Worm (Caenorhabditis elegans): ENCODE data around the gene F33H1.4.

The F33H1.4 gene

ce11 chrII:10203067-10203466 lies 28.6 kb downstream of the F33H1.4 start:
- TF ChIP-seq B0310.2 (tag; optimal IDR thresholded peaks at IDR 0.05), result no peak

- TF ChIP-seq F13C5.2 (tag; optimal IDR thresholded peaks at IDR 0.05) (no peak), aly-1 (tag; optimal IDR thresholded peaks at IDR 0.05) (no peak), sea-1 (GFP tag; conservative IDR thresholded peaks at IDR 0.05) (no peak), tra-4 (tag; optimal IDR thresholded peaks at IDR 0.05) (no peak), tbx-37 (GFP tag; conservative IDR thresholded peaks at IDR 0.05) (no peak), B0310.2 (tag; optimal IDR thresholded peaks at IDR 0.05) (no peak), tbx-11 (GFP tag; IDR thresholded peaks at IDR 0.05) (no peak), flt-1 (GFP tag; IDR thresholded peaks at IDR 0.05) (no peak), ama-1 (optimal IDR thresholded peaks at IDR 0.05) (no peak), ceh-13 (GFP tag; optimal IDR thresholded peaks at IDR 0.05) (no peak), hmg-4 (GFP tag; optimal IDR thresholded peaks at IDR 0.05) (no peak), ets-7 (tag; optimal IDR thresholded peaks at IDR 0.05) (no peak), hnd-1 (tag; optimal IDR thresholded peaks at IDR 0.05) (no peak)
Measured at ce11 chrII:10203765-10204164, 29.3 kb downstream of the F33H1.4 start.

- TF ChIP-seq ama-1 (optimal IDR thresholded peaks at IDR 0.05) (no peak), tra-4 (tag; optimal IDR thresholded peaks at IDR 0.05) (no peak), scrt-1 (GFP tag; IDR thresholded peaks at IDR 0.05) (no peak), tbx-37 (GFP tag; conservative IDR thresholded peaks at IDR 0.05) (no peak), ceh-13 (GFP tag; optimal IDR thresholded peaks at IDR 0.05) (no peak), pes-1 (GFP tag; IDR thresholded peaks at IDR 0.05) (no peak), aly-1 (tag; optimal IDR thresholded peaks at IDR 0.05) (no peak)
Measured at ce11 chrII:10204428-10205049, 30.1 kb downstream of the F33H1.4 start.

- TF ChIP-seq ets-7 (tag; optimal IDR thresholded peaks at IDR 0.05), result no peak
- no peak for TF ChIP-seq tbx-37 (GFP tag; conservative IDR thresholded peaks at IDR 0.05)
- no peak for TF ChIP-seq scrt-1 (GFP tag; IDR thresholded peaks at IDR 0.05)
- no peak for TF ChIP-seq tbx-11 (GFP tag; IDR thresholded peaks at IDR 0.05)
- TF ChIP-seq pes-1 (GFP tag; IDR thresholded peaks at IDR 0.05), result no peak
- TF ChIP-seq ceh-13 (GFP tag; optimal IDR thresholded peaks at IDR 0.05), result no peak
- no peak for TF ChIP-seq hmg-4 (GFP tag; optimal IDR thresholded peaks at IDR 0.05)
- no peak for TF ChIP-seq hnd-1 (tag; optimal IDR thresholded peaks at IDR 0.05)
- TF ChIP-seq F13C5.2 (tag; optimal IDR thresholded peaks at IDR 0.05), result no peak
- TF ChIP-seq B0310.2 (tag; optimal IDR thresholded peaks at IDR 0.05), result no peak
- TF ChIP-seq tra-4 (tag; optimal IDR thresholded peaks at IDR 0.05), result no peak
- TF ChIP-seq ceh-36 (tag; optimal IDR thresholded peaks at IDR 0.05), result no peak
- TF ChIP-seq flt-1 (GFP tag; IDR thresholded peaks at IDR 0.05), result no peak
- TF ChIP-seq aly-1 (tag; optimal IDR thresholded peaks at IDR 0.05), result no peak
- TF ChIP-seq hmbx-1 (tag; optimal IDR thresholded peaks at IDR 0.05), result no peak
- TF ChIP-seq ama-1 (optimal IDR thresholded peaks at IDR 0.05), result no peak
Measured at ce11 chrII:10206425-10206824, 32.0 kb downstream of the F33H1.4 start, which contains the start of gene T01E8.1. Gene T01E8.1, plus strand, starts transcription at chrII:10206725.

- TF ChIP-seq hmg-4 (GFP tag; optimal IDR thresholded peaks at IDR 0.05), result no peak
- TF ChIP-seq tra-4 (tag; optimal IDR thresholded peaks at IDR 0.05), result no peak
- TF ChIP-seq tbx-11 (GFP tag; IDR thresholded peaks at IDR 0.05), result no peak
- TF ChIP-seq ceh-13 (GFP tag; optimal IDR thresholded peaks at IDR 0.05), result no peak
- TF ChIP-seq B0310.2 (tag; optimal IDR thresholded peaks at IDR 0.05), result no peak
- no peak for TF ChIP-seq tbx-37 (GFP tag; conservative IDR thresholded peaks at IDR 0.05)
- no peak for TF ChIP-seq flt-1 (GFP tag; IDR thresholded peaks at IDR 0.05)
- TF ChIP-seq pes-1 (GFP tag; IDR thresholded peaks at IDR 0.05), result no peak
- TF ChIP-seq hnd-1 (tag; optimal IDR thresholded peaks at IDR 0.05), result no peak
- no peak for TF ChIP-seq ama-1 (optimal IDR thresholded peaks at IDR 0.05)
- TF ChIP-seq F13C5.2 (tag; optimal IDR thresholded peaks at IDR 0.05), result no peak
- TF ChIP-seq ceh-36 (tag; optimal IDR thresholded peaks at IDR 0.05), result no peak
- TF ChIP-seq aly-1 (tag; optimal IDR thresholded peaks at IDR 0.05), result no peak
Measured at ce11 chrII:10218171-10218570, 43.7 kb downstream of the F33H1.4 start, which contains the start of gene ref-1. Gene ref-1, plus strand, starts transcription at chrII:10218471.

ce11 chrII:10220631-10221030 lies 46.2 kb downstream of the F33H1.4 start:
- no peak for TF ChIP-seq pes-1 (GFP tag; IDR thresholded peaks at IDR 0.05)

- TF ChIP-seq scrt-1 (GFP tag; IDR thresholded peaks at IDR 0.05) (no peak), ceh-36 (tag; optimal IDR thresholded peaks at IDR 0.05) (no peak), hmg-4 (GFP tag; optimal IDR thresholded peaks at IDR 0.05) (no peak), aly-1 (tag; optimal IDR thresholded peaks at IDR 0.05) (no peak), sea-1 (GFP tag; conservative IDR thresholded peaks at IDR 0.05) (no peak), hmbx-1 (tag; optimal IDR thresholded peaks at IDR 0.05) (no peak), tra-4 (tag; optimal IDR thresholded peaks at IDR 0.05) (no peak)
Measured at ce11 chrII:10221627-10222026, 47.2 kb downstream of the F33H1.4 start.

- TF ChIP-seq tbx-37 (GFP tag; conservative IDR thresholded peaks at IDR 0.05) (no peak), hnd-1 (tag; optimal IDR thresholded peaks at IDR 0.05) (no peak)
Measured at ce11 chrII:10222577-10222976, 48.1 kb downstream of the F33H1.4 start, which contains the start of gene plc-3. Gene plc-3, plus strand, starts transcription at chrII:10222877.

- TF ChIP-seq ets-7 (tag; optimal IDR thresholded peaks at IDR 0.05) (no peak), hmg-4 (GFP tag; optimal IDR thresholded peaks at IDR 0.05) (no peak), hnd-1 (tag; optimal IDR thresholded peaks at IDR 0.05) (no peak), tra-4 (tag; optimal IDR thresholded peaks at IDR 0.05) (no peak), ceh-13 (GFP tag; optimal IDR thresholded peaks at IDR 0.05) (no peak), sea-1 (GFP tag; conservative IDR thresholded peaks at IDR 0.05) (no peak), scrt-1 (GFP tag; IDR thresholded peaks at IDR 0.05) (no peak), flt-1 (GFP tag; IDR thresholded peaks at IDR 0.05) (no peak), ama-1 (optimal IDR thresholded peaks at IDR 0.05) (no peak)
Measured at ce11 chrII:10227030-10227429, 52.6 kb downstream of the F33H1.4 start, which contains the start of gene srh-135. Gene srh-135, minus strand, starts transcription at chrII:10227130.
